Worm (Caenorhabditis elegans): ENCODE measurements around the gene grl-1.
A peak's percentile ranks its signal among the peaks of the same experiment; 100 is the strongest.

ce11 chrV:5580517-5580916, 46.9 kb upstream of the grl-1 start:
- TF ChIP-seq flt-1 (GFP tag; IDR thresholded peaks at IDR 0.05) (no peak), klf-2 (GFP tag; conservative IDR thresholded peaks at IDR 0.05) (no peak), ztf-23 (GFP tag; IDR thresholded peaks at IDR 0.05) (no peak), ref-1 (GFP tag; conservative IDR thresholded peaks at IDR 0.05) (no peak), ztf-29 (GFP tag; IDR thresholded peaks at IDR 0.05) (0 out of 2 replicates have a peak, but pooled peaks have one; percentile 19), T22C8.4 (GFP tag; IDR thresholded peaks at IDR 0.05) (peak; percentile 79), cog-1 (tag; optimal IDR thresholded peaks at IDR 0.05) (peak; percentile 73)
